Fruit fly (Drosophila melanogaster) whole organism, embryonic: ENCODE measurements around the gene vir-1.

Experiments
- CG10147 ChIP-seq: fragments of 200-800 bp; sonication (Bioruptor generic); optimal IDR thresholded peaks from 2 replicates; lab custom pipeline; 2019; ENCODE audit warnings: missing biosample characterization, mild to moderate bottlenecking, missing genetic modification characterization, moderate library complexity
- CG10366 ChIP-seq: fragments of 200-800 bp; sonication (Bioruptor generic); IDR thresholded peaks from 2 replicates; pipeline ENCODE4 v1.3.6; 2022; ENCODE audit warnings: missing biosample characterization, missing genetic modification characterization
- CG10654 ChIP-seq: fragments of 200-800 bp; sonication (Bioruptor generic); optimal IDR thresholded peaks from 2 replicates; lab custom pipeline; 2016; ENCODE audit warnings: missing biosample characterization, missing genetic modification characterization
- CG11398 ChIP-seq: fragments of 200-800 bp; sonication (Bioruptor generic); optimal IDR thresholded peaks from 2 replicates; lab custom pipeline; 2016; ENCODE audit warnings: missing biosample characterization, missing genetic modification characterization
- CG11456 ChIP-seq: fragments of 200-800 bp; sonication (Bioruptor generic); IDR thresholded peaks from 3 replicates; pipeline ENCODE4 v1.3.6; 2022; ENCODE audit warnings: missing biosample characterization, missing genetic modification characterization
- CG11696 ChIP-seq: fragments of 200-800 bp; sonication (Bioruptor generic); IDR thresholded peaks from 2 replicates; pipeline ENCODE4 v1.3.6; 2022; ENCODE audit warnings: missing biosample characterization, missing genetic modification characterization
- CG13624 ChIP-seq: fragments of 200-800 bp; sonication (Bioruptor generic); optimal IDR thresholded peaks from 2 replicates; lab custom pipeline; 2016; ENCODE audit warnings: missing biosample characterization, missing genetic modification characterization
- CG16779 ChIP-seq: fragments of 200-800 bp; sonication (Bioruptor generic); IDR thresholded peaks from 2 replicates; pipeline ENCODE4 v1.3.6; 2022; ENCODE audit warnings: missing biosample characterization, missing genetic modification characterization
- CG16815 ChIP-seq: fragments of 200-800 bp; sonication (Bioruptor generic); optimal IDR thresholded peaks from 3 replicates; lab custom pipeline; 2017; ENCODE audit warnings: missing biosample characterization, mild to moderate bottlenecking, missing genetic modification characterization
- CG18764 ChIP-seq: fragments of 200-800 bp; sonication (Bioruptor generic); optimal IDR thresholded peaks from 3 replicates; lab custom pipeline; 2016; ENCODE audit warnings: missing biosample characterization, missing genetic modification characterization
- CG2889 ChIP-seq: fragments of 200-800 bp; sonication (Bioruptor generic); IDR thresholded peaks from 3 replicates; pipeline ENCODE4 v1.3.6; 2022; ENCODE audit warnings: missing biosample characterization, missing genetic modification characterization
- CG31365 ChIP-seq: fragments of 200-800 bp; sonication (Bioruptor generic); optimal IDR thresholded peaks from 2 replicates; lab custom pipeline; 2018; ENCODE audit warnings: missing biosample characterization, mild to moderate bottlenecking, missing genetic modification characterization
- CG3995 ChIP-seq: fragments of 200-800 bp; sonication (Bioruptor generic); optimal IDR thresholded peaks from 3 replicates; lab custom pipeline; 2016; ENCODE audit warnings: missing biosample characterization, missing genetic modification characterization
- CG4328 ChIP-seq: fragments of 200-800 bp; sonication (Bioruptor generic); optimal IDR thresholded peaks from 3 replicates; lab custom pipeline; 2017; ENCODE audit warnings: missing biosample characterization, missing genetic modification reagents, missing genetic modification characterization
- CG4404 ChIP-seq: fragments of 200-800 bp; sonication (Bioruptor generic); IDR thresholded peaks from 2 replicates; pipeline ENCODE4 v1.3.6; 2022; ENCODE audit warnings: missing biosample characterization, missing genetic modification characterization
- CG4730 ChIP-seq: fragments of 200-800 bp; sonication (Bioruptor generic); IDR thresholded peaks from 2 replicates; pipeline ENCODE4 v1.3.6; 2022; ENCODE audit warnings: missing biosample characterization, missing genetic modification characterization
- CG5180 ChIP-seq: fragments of 200-800 bp; sonication (Bioruptor generic); optimal IDR thresholded peaks from 3 replicates; lab custom pipeline; 2017; ENCODE audit warnings: missing biosample characterization, missing genetic modification characterization, mild to moderate bottlenecking, moderate library complexity, missing genetic modification reagents
- CG6683 ChIP-seq: fragments of 200-800 bp; sonication (Bioruptor generic); optimal IDR thresholded peaks from 2 replicates; lab custom pipeline; 2017; ENCODE audit warnings: missing biosample characterization, mild to moderate bottlenecking, missing genetic modification characterization, missing genetic modification reagents
- CG6854 ChIP-seq: fragments of 200-800 bp; sonication (Bioruptor generic); optimal IDR thresholded peaks from 3 replicates; lab custom pipeline; 2017; ENCODE audit warnings: missing biosample characterization, mild to moderate bottlenecking, missing genetic modification characterization
- CG8478 ChIP-seq: fragments of >200 bp; optimal IDR thresholded peaks from 2 replicates; lab custom pipeline; 2018
- CG8944 ChIP-seq: fragments of 200-800 bp; sonication (Bioruptor generic); optimal IDR thresholded peaks from 3 replicates; lab custom pipeline; 2016; ENCODE audit warnings: missing biosample characterization, missing genetic modification characterization
- CG9727 ChIP-seq: fragments of 200-800 bp; sonication (Bioruptor generic); optimal IDR thresholded peaks from 3 replicates; lab custom pipeline; 2017; ENCODE audit warnings: missing biosample characterization, mild to moderate bottlenecking, missing genetic modification characterization
- CrebB ChIP-seq: fragments of 200-800 bp; sonication (Bioruptor generic); optimal IDR thresholded peaks from 3 replicates; lab custom pipeline; 2018; ENCODE audit warnings: missing biosample characterization, mild to moderate bottlenecking, missing genetic modification characterization
- D19B ChIP-seq: fragments of 200-800 bp; sonication (Bioruptor generic); optimal IDR thresholded peaks from 2 replicates; lab custom pipeline; 2017; ENCODE audit warnings: missing biosample characterization, mild to moderate bottlenecking, missing genetic modification characterization
- Dad ChIP-seq: fragments of 200-800 bp; sonication (Bioruptor generic); optimal IDR thresholded peaks from 3 replicates; lab custom pipeline; 2016; ENCODE audit warnings: missing biosample characterization, missing genetic modification characterization
- H2.0 ChIP-seq: fragments of 200-800 bp; sonication (Bioruptor generic); IDR thresholded peaks from 2 replicates; pipeline ENCODE4 v1.3.6; 2022; ENCODE audit warnings: missing biosample characterization, missing genetic modification characterization
- HHEX ChIP-seq: fragments of 200-800 bp; sonication (Bioruptor generic); optimal IDR thresholded peaks from 3 replicates; lab custom pipeline; 2017; ENCODE audit warnings: missing biosample characterization, mild to moderate bottlenecking, missing genetic modification characterization, missing genetic modification reagents
- HLH3B ChIP-seq: fragments of 200-800 bp; sonication (Bioruptor generic); IDR thresholded peaks from 2 replicates; pipeline ENCODE4 v1.3.6; 2022; ENCODE audit warnings: missing biosample characterization, missing genetic modification characterization
- HLH54F ChIP-seq: fragments of 200-800 bp; sonication (Bioruptor generic); optimal IDR thresholded peaks from 3 replicates; lab custom pipeline; 2016; ENCODE audit warnings: missing biosample characterization, missing genetic modification characterization
- Hmr ChIP-seq: fragments of 200-800 bp; sonication (Bioruptor generic); optimal IDR thresholded peaks from 3 replicates; lab custom pipeline; 2017; ENCODE audit warnings: mild to moderate bottlenecking, missing biosample characterization, missing genetic modification reagents, missing genetic modification characterization
- Jarid2 ChIP-seq: fragments of 200-800 bp; sonication (Bioruptor generic); optimal IDR thresholded peaks from 3 replicates; lab custom pipeline; 2017; ENCODE audit warnings: mild to moderate bottlenecking, missing biosample characterization, missing genetic modification reagents, missing genetic modification characterization
- Kr ChIP-seq: fragments of 200-800 bp; sonication (Bioruptor generic); optimal IDR thresholded peaks from 2 replicates; lab custom pipeline; 2017; ENCODE audit warnings: missing biosample characterization, mild to moderate bottlenecking, missing genetic modification characterization
- Mrtf ChIP-seq: fragments of 200-800 bp; sonication (Bioruptor generic); IDR thresholded peaks from 3 replicates; pipeline ENCODE4 v1.3.6; 2022; ENCODE audit warnings: missing biosample characterization, missing genetic modification characterization
- Nf-YB ChIP-seq: fragments of 200-800 bp; sonication (Bioruptor generic); optimal IDR thresholded peaks from 3 replicates; lab custom pipeline; 2019; ENCODE audit warnings: missing biosample characterization, mild to moderate bottlenecking, missing genetic modification characterization, moderate library complexity
- Ptx1 ChIP-seq: fragments of 200-800 bp; sonication (Bioruptor generic); IDR thresholded peaks from 2 replicates; pipeline ENCODE4 v1.3.6; 2022; ENCODE audit warnings: missing biosample characterization, missing genetic modification characterization
- Side ChIP-seq: fragments of 200-800 bp; sonication (Bioruptor generic); optimal IDR thresholded peaks from 2 replicates; lab custom pipeline; 2016; ENCODE audit warnings: missing biosample characterization, missing genetic modification characterization
- cas ChIP-seq: fragments of 200-800 bp; sonication (Bioruptor generic); IDR thresholded peaks from 2 replicates; pipeline ENCODE4 v1.3.6; 2022; ENCODE audit warnings: missing biosample characterization, missing genetic modification characterization
- caup ChIP-seq: fragments of 200-800 bp; sonication (Bioruptor generic); optimal IDR thresholded peaks from 3 replicates; lab custom pipeline; 2017; ENCODE audit warnings: missing biosample characterization, mild to moderate bottlenecking, missing genetic modification characterization, moderate library complexity; ENCODE audit not compliant: severe bottlenecking
- eve ChIP-seq, 2 experiments: fragments of >200 bp; optimal IDR thresholded peaks; 2 replicates each; lab custom pipeline; 2017; ENCODE audit warnings: missing biosample characterization in 2 of 2, missing genetic modification characterization in 2 of 2
- exex ChIP-seq: fragments of 200-800 bp; sonication (Bioruptor generic); optimal IDR thresholded peaks from 4 replicates; lab custom pipeline; 2018; ENCODE audit warnings: missing biosample characterization, mild to moderate bottlenecking, missing genetic modification characterization, moderate library complexity
- gsb ChIP-seq: fragments of 200-800 bp; sonication (Bioruptor generic); IDR thresholded peaks from 2 replicates; pipeline ENCODE4 v1.3.6; 2022; ENCODE audit warnings: missing biosample characterization, missing genetic modification characterization
- insv ChIP-seq, 2 experiments: fragments of 200-800 bp; sonication (Bioruptor generic); optimal IDR thresholded peaks; 3 replicates each; lab custom pipeline; 2016 to 2018; ENCODE audit warnings: missing biosample characterization in 2 of 2, missing genetic modification characterization in 2 of 2
- mam ChIP-seq: fragments of 200-800 bp; sonication (Bioruptor generic); optimal IDR thresholded peaks from 3 replicates; lab custom pipeline; 2016; ENCODE audit warnings: missing biosample characterization, missing genetic modification characterization
- nau ChIP-seq: fragments of 200-800 bp; sonication (Bioruptor generic); optimal IDR thresholded peaks from 3 replicates; lab custom pipeline; 2017; ENCODE audit warnings: missing biosample characterization, mild to moderate bottlenecking, missing genetic modification characterization, missing genetic modification reagents
- org-1 ChIP-seq: fragments of 200-800 bp; sonication (Bioruptor generic); optimal IDR thresholded peaks from 2 replicates; lab custom pipeline; 2017; ENCODE audit warnings: missing biosample characterization, missing genetic modification characterization
- peb ChIP-seq: fragments of 200-800 bp; sonication (Bioruptor generic); IDR thresholded peaks from 2 replicates; pipeline ENCODE4 v1.3.6; 2022; ENCODE audit warnings: missing biosample characterization, missing genetic modification characterization
- pros ChIP-seq: fragments of 200-800 bp; sonication (Bioruptor generic); optimal IDR thresholded peaks from 3 replicates; lab custom pipeline; 2019; ENCODE audit warnings: missing biosample characterization, mild to moderate bottlenecking, missing genetic modification characterization, moderate library complexity
- seq ChIP-seq: fragments of 200-800 bp; sonication (Bioruptor generic); IDR thresholded peaks from 2 replicates; pipeline ENCODE4 v1.3.6; 2022; ENCODE audit warnings: missing biosample characterization, missing genetic modification characterization
- tgo ChIP-seq: fragments of 200-800 bp; sonication (Bioruptor generic); IDR thresholded peaks from 3 replicates; pipeline ENCODE4 v1.3.6; 2022; ENCODE audit warnings: missing biosample characterization, missing genetic modification characterization
- unpg ChIP-seq: fragments of 200-800 bp; sonication (Bioruptor generic); optimal IDR thresholded peaks from 3 replicates; lab custom pipeline; 2018; ENCODE audit warnings: missing biosample characterization, mild to moderate bottlenecking, missing genetic modification characterization, moderate library complexity
- zfh2 ChIP-seq: fragments of 200-800 bp; sonication (Bioruptor generic); optimal IDR thresholded peaks from 2 replicates; lab custom pipeline; 2016; ENCODE audit warnings: missing biosample characterization, missing genetic modification characterization

Gene vir-1

DNA sequence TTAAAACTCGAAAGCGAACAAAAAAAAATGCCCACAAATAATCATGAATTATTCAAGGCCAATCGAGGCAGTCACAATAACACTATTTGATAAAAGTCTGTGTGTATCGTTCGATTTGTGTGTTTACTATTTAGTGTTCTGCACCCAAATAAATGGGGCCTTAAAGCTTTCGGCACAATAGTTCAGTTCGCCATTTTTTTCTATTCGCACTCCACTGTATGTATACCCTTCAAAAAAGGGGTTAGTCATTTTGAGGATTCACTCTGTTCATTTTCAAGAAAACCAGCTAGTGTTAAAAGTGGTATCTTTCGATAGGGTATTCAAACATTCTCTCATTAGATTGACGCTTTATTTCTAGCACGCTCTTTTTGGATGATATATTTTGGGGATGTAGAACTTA lies 44.4 kb upstream of the vir-1 start (continued):
- TF ChIP-seq CG10147 (GFP tag; lab: Kevin White, UChicago) = peak; percentile 23
- peak; percentile 80 for TF ChIP-seq CG13624 (GFP tag; lab: Kevin White, UChicago)
- TF ChIP-seq CG16779 (GFP tag; lab: Robert Waterston, UW) = peak; percentile 76
- TF ChIP-seq org-1 (GFP tag; lab: Kevin White, UChicago) = peak; percentile 12
- peak; percentile 71 for TF ChIP-seq mam (GFP tag; lab: Kevin White, UChicago)
- TF ChIP-seq CG11398 (GFP tag; lab: Kevin White, UChicago) = peak; percentile 23
- peak; percentile 34; the same call in 1 of the 3 replicates for TF ChIP-seq tgo (GFP tag; lab: Robert Waterston, UW)
- no peak for TF ChIP-seq insv (GFP tag; optimal IDR thresholded peaks at IDR 0.05; lab: Kevin White, UChicago)
- TF ChIP-seq CG11456 (GFP tag; lab: Robert Waterston, UW) = peak; percentile 82
- TF ChIP-seq CG2889 (GFP tag; lab: Robert Waterston, UW) = peak; percentile 16; the same call in 1 of the 3 replicates
- peak; percentile 42 for TF ChIP-seq caup
- peak; percentile 12 for TF ChIP-seq nau (GFP tag; lab: Kevin White, UChicago)
- peak; percentile 46 for TF ChIP-seq unpg (GFP tag; lab: Kevin White, UChicago)
- peak; percentile 12 for TF ChIP-seq CG8944 (GFP tag; lab: Kevin White, UChicago)
- TF ChIP-seq HLH54F (GFP tag; lab: Kevin White, UChicago) = peak; percentile 76
- peak; percentile 12 for TF ChIP-seq CrebB
- TF ChIP-seq CG3995 (GFP tag; lab: Kevin White, UChicago) = peak; percentile 19
- TF ChIP-seq Hmr (GFP tag; lab: Kevin White, UChicago) = peak; percentile 70
- TF ChIP-seq eve (GFP tag; optimal IDR thresholded peaks at IDR 0.05; lab: Kevin White, UChicago) = peak in 1 of 2 experiments; percentile 9
- TF ChIP-seq CG10366 = 0 out of 2 replicates have a peak, but pooled peaks have one; percentile 8
- TF ChIP-seq H2.0 = peak; percentile 34; the same call in 1 of the 2 replicates
- TF ChIP-seq CG4730 = peak; percentile 7; the same call in 1 of the 2 replicates
- no peak for TF ChIP-seq HLH3B (GFP tag; lab: Robert Waterston, UW)
- 0 out of 2 replicates have a peak, but pooled peaks have one; percentile 7 for TF ChIP-seq CG11696 (GFP tag; lab: Robert Waterston, UW)
- no peak for TF ChIP-seq peb (GFP tag; lab: Robert Waterston, UW)
- no peak for TF ChIP-seq CG8478 (lab: Kevin White, UChicago)
- peak; percentile 80 for TF ChIP-seq zfh2 (GFP tag; lab: Kevin White, UChicago)
- TF ChIP-seq Mrtf (GFP tag; lab: Robert Waterston, UW) = peak; percentile 39; the same call in 1 of the 3 replicates
- TF ChIP-seq exex (tag; lab: Kevin White, UChicago) = peak; percentile 61
- TF ChIP-seq pros = no peak
- no peak for TF ChIP-seq CG31365 (tag; lab: Kevin White, UChicago)
- TF ChIP-seq Jarid2 (GFP tag; lab: Kevin White, UChicago) = no peak
- no peak for TF ChIP-seq Kr (GFP tag; lab: Kevin White, UChicago)
- TF ChIP-seq CG18764 = no peak
- TF ChIP-seq cas = 0 out of 2 replicates have a peak, but pooled peaks have one; percentile 19
- no peak for TF ChIP-seq CG10654
- TF ChIP-seq CG5180 (GFP tag; lab: Kevin White, UChicago) = no peak
- peak; percentile 32 for TF ChIP-seq HHEX (GFP tag; lab: Kevin White, UChicago)
- TF ChIP-seq CG6854 (GFP tag; lab: Kevin White, UChicago) = peak; percentile 14
- TF ChIP-seq CG16815 (GFP tag; lab: Kevin White, UChicago) = peak; percentile 4
- no peak for TF ChIP-seq CG4404 (GFP tag; lab: Robert Waterston, UW)
- TF ChIP-seq seq (GFP tag; lab: Robert Waterston, UW) = peak; percentile 50; the same call in 1 of the 2 replicates
- peak; percentile 16 for TF ChIP-seq Dad (GFP tag; lab: Kevin White, UChicago)
- no peak for TF ChIP-seq CG6683
- TF ChIP-seq gsb (GFP tag; lab: Robert Waterston, UW) = peak; percentile 64; the same call in 1 of the 2 replicates
- peak; percentile 22 for TF ChIP-seq CG4328
- peak; percentile 47 for TF ChIP-seq CG9727 (GFP tag; lab: Kevin White, UChicago)
- TF ChIP-seq Ptx1 = peak; percentile 27
- TF ChIP-seq Nf-YB = peak; percentile 28
- TF ChIP-seq Side = peak; percentile 64
- TF ChIP-seq D19B (GFP tag; lab: Kevin White, UChicago) = peak; percentile 73
